Fruit fly (Drosophila melanogaster) whole organism, wandering third instar larva: ENCODE data around the gene RpL37-1.
A peak's percentile ranks its signal among the peaks of the same experiment; 100 is the strongest.

ENCODE experiments used
- Abd-B ChIP-seq: fragments of >200 bp; optimal IDR thresholded peaks from 2 replicates; lab custom pipeline; 2017; ENCODE audit warnings: missing biosample characterization, missing genetic modification characterization
- CG32264 ChIP-seq: fragments of 200-800 bp; sonication (Bioruptor generic); optimal IDR thresholded peaks from 2 replicates; lab custom pipeline; 2016; ENCODE audit warnings: missing biosample characterization, missing genetic modification characterization
- CrebA ChIP-seq: fragments of 200-800 bp; sonication (Bioruptor generic); optimal IDR thresholded peaks from 2 replicates; lab custom pipeline; 2016; ENCODE audit warnings: missing biosample characterization, mild to moderate bottlenecking, missing genetic modification characterization, borderline replicate concordance
- Dif ChIP-seq: fragments of 200-275, 200-300 bp; sonication (Bioruptor generic); optimal IDR thresholded peaks from 2 replicates; lab custom pipeline; 2018; ENCODE audit warnings: missing biosample characterization, missing genetic modification characterization; ENCODE audit not compliant: partially characterized antibody
- GATAd ChIP-seq: sonication (Bioruptor generic); optimal IDR thresholded peaks from 2 replicates; lab custom pipeline; 2016; ENCODE audit warnings: missing biosample characterization, missing genetic modification characterization
- HLH106 ChIP-seq: fragments of 200-800 bp; optimal IDR thresholded peaks from 3 replicates; lab custom pipeline; 2019; ENCODE audit warnings: missing biosample characterization, mild to moderate bottlenecking, missing genetic modification characterization, moderate library complexity
- Hnf4 ChIP-seq: fragments of 200-800 bp; sonication (Bioruptor generic); optimal IDR thresholded peaks from 2 replicates; lab custom pipeline; 2016; ENCODE audit warnings: missing biosample characterization, mild to moderate bottlenecking, missing genetic modification characterization
- Hr78 ChIP-seq: fragments of >200 bp; optimal IDR thresholded peaks from 2 replicates; lab custom pipeline; 2017; ENCODE audit warnings: missing biosample characterization, missing genetic modification characterization
- Hr83 ChIP-seq: fragments of 200-300 bp; sonication (Bioruptor generic); optimal IDR thresholded peaks from 2 replicates; lab custom pipeline; 2016; ENCODE audit warnings: missing biosample characterization, mild to moderate bottlenecking, missing genetic modification characterization, moderate library complexity; ENCODE audit not compliant: poor library complexity, severe bottlenecking
- Jra ChIP-seq: sonication (Bioruptor generic); optimal IDR thresholded peaks from 2 replicates; lab custom pipeline; 2016; ENCODE audit warnings: missing biosample characterization, missing genetic modification characterization
- Mio ChIP-seq: sonication (Bioruptor generic); optimal IDR thresholded peaks from 2 replicates; lab custom pipeline; 2016; ENCODE audit warnings: missing biosample characterization, missing genetic modification characterization
- Myc ChIP-seq: fragments of >200 bp; optimal IDR thresholded peaks from 2 replicates; lab custom pipeline; 2017
- N ChIP-seq: fragments of >200 bp; optimal IDR thresholded peaks from 2 replicates; lab custom pipeline; 2018; ENCODE audit warnings: missing biosample characterization, missing external identifiers, missing genetic modification characterization
- OdsH ChIP-seq: fragments of 200-800 bp; sonication (Bioruptor generic); optimal IDR thresholded peaks from 2 replicates; lab custom pipeline; 2016; ENCODE audit warnings: missing biosample characterization, mild to moderate bottlenecking, missing genetic modification characterization
- Rel ChIP-seq, 2 experiments: fragments of 200-800 bp; sonication (Bioruptor generic) in 1 of 2; optimal IDR thresholded peaks; 2 replicates in 1 of 2; 3 replicates in 1 of 2; lab custom pipeline; 2016 to 2019; ENCODE audit warnings: mild to moderate bottlenecking in 2 of 2, missing biosample characterization in 2 of 2, missing genetic modification characterization in 2 of 2, moderate library complexity in 1 of 2
- Sp1 ChIP-seq: fragments of 200-800 bp; sonication (Bioruptor generic); optimal IDR thresholded peaks from 3 replicates; lab custom pipeline; 2019; ENCODE audit warnings: missing biosample characterization, mild to moderate bottlenecking, missing genetic modification characterization, moderate library complexity
- Vsx2 ChIP-seq: fragments of 200-300, 225-300 bp; sonication (Bioruptor generic); optimal IDR thresholded peaks from 2 replicates; lab custom pipeline; 2018; ENCODE audit warnings: missing biosample characterization, missing genetic modification characterization; ENCODE audit not compliant: partially characterized antibody
- br ChIP-seq: fragments of 200-800 bp; sonication (Bioruptor generic); optimal IDR thresholded peaks from 2 replicates; lab custom pipeline; 2016; ENCODE audit warnings: missing biosample characterization, missing genetic modification characterization
- brk ChIP-seq: fragments of 200-800 bp; sonication (Bioruptor generic); optimal IDR thresholded peaks from 2 replicates; lab custom pipeline; 2016; ENCODE audit warnings: missing biosample characterization, mild to moderate bottlenecking, missing genetic modification characterization
- dl ChIP-seq, 2 experiments: fragments of 175-275, 200-275 bp in 1 of 2; fragments of 200-275 bp in 1 of 2; sonication (Bioruptor generic); optimal IDR thresholded peaks; lab custom pipeline; 2018; ENCODE audit warnings: mild to moderate bottlenecking in 2 of 2, missing biosample characterization in 2 of 2, missing genetic modification characterization in 2 of 2, moderate library complexity in 2 of 2; ENCODE audit not compliant: partially characterized antibody in 2 of 2, insufficient read depth in 1 of 2
- dmrt93B ChIP-seq: fragments of 200-800 bp; sonication (Bioruptor generic); optimal IDR thresholded peaks from 2 replicates; lab custom pipeline; 2018; ENCODE audit warnings: missing biosample characterization, mild to moderate bottlenecking, missing genetic modification characterization
- dsf ChIP-seq: sonication (Bioruptor generic); optimal IDR thresholded peaks from 2 replicates; lab custom pipeline; 2016; ENCODE audit warnings: missing biosample characterization, missing genetic modification characterization, borderline replicate concordance
- ey ChIP-seq: fragments of 200-800 bp; sonication (Bioruptor generic); optimal IDR thresholded peaks from 2 replicates; lab custom pipeline; 2016; ENCODE audit warnings: missing biosample characterization, missing genetic modification characterization
- foxo ChIP-seq, 2 experiments: fragments of 200-800 bp; sonication (Bioruptor generic); optimal IDR thresholded peaks; 2 replicates in 1 of 2; 3 replicates in 1 of 2; lab custom pipeline; 2016 to 2017; ENCODE audit warnings: missing biosample characterization in 2 of 2, missing genetic modification characterization in 2 of 2
- fru ChIP-seq: fragments of 200-800 bp; sonication (Bioruptor generic); optimal IDR thresholded peaks from 3 replicates; lab custom pipeline; 2016; ENCODE audit warnings: missing biosample characterization, mild to moderate bottlenecking, missing genetic modification characterization
- h ChIP-seq: fragments of 200-800 bp; sonication (Bioruptor generic); optimal IDR thresholded peaks from 3 replicates; lab custom pipeline; 2016; ENCODE audit warnings: missing biosample characterization, mild to moderate bottlenecking, missing genetic modification characterization
- jim ChIP-seq: fragments of 175-275, 200-325 bp; sonication (Bioruptor generic); optimal IDR thresholded peaks from 2 replicates; lab custom pipeline; 2016; ENCODE audit warnings: missing biosample characterization, mild to moderate bottlenecking, missing genetic modification characterization
- psq ChIP-seq: fragments of 200-800 bp; sonication (Bioruptor generic); optimal IDR thresholded peaks from 3 replicates; lab custom pipeline; 2017; ENCODE audit warnings: missing biosample characterization, mild to moderate bottlenecking, missing genetic modification characterization, moderate library complexity
- rgr ChIP-seq: fragments of 200-800 bp; sonication (Bioruptor generic); optimal IDR thresholded peaks from 3 replicates; lab custom pipeline; 2016; ENCODE audit warnings: missing biosample characterization, mild to moderate bottlenecking, missing genetic modification characterization
- sage ChIP-seq: fragments of 200-800 bp; sonication (Bioruptor generic); optimal IDR thresholded peaks from 2 replicates; lab custom pipeline; 2016; ENCODE audit warnings: missing biosample characterization, mild to moderate bottlenecking, missing genetic modification characterization
- sv ChIP-seq: fragments of 200-800 bp; sonication (Bioruptor generic); optimal IDR thresholded peaks from 3 replicates; lab custom pipeline; 2016; ENCODE audit warnings: missing biosample characterization, missing genetic modification characterization
- woc ChIP-seq: sonication (Bioruptor generic); optimal IDR thresholded peaks from 2 replicates; lab custom pipeline; 2016; ENCODE audit warnings: missing biosample characterization, mild to moderate bottlenecking, missing genetic modification characterization

RpL37-1 gene

DNA sequence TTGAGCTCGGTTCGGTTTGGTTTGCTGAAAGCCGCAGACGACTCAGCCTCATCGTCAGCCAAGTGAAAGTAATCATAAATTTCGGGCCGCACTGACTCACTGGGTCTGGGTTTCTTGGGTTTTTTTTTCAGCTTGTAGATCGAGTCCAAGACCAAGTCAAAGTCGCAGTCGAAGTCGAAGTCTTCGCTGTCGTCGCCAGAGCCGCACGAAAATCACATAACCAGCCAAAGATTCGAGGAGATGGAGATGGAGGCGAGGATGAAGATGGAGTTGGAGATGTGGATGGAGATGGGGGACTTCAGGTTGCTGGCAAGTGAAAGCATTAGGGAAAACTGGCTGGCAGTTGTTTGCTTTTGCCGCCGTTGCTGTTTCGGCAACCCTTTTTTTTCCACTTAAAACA lies 7.9 kb upstream of the RpL37-1 start:
- no peak for TF ChIP-seq HLH106 (tag; lab: Kevin White, UChicago)
- no peak for TF ChIP-seq brk (GFP tag; lab: Kevin White, UChicago)
- TF ChIP-seq Hr78: no peak
- no peak for TF ChIP-seq Hr83
- TF ChIP-seq Vsx2 (GFP tag; lab: Kevin White, UChicago): no peak
- TF ChIP-seq Jra (GFP tag; lab: Kevin White, UChicago): no peak

DNA sequence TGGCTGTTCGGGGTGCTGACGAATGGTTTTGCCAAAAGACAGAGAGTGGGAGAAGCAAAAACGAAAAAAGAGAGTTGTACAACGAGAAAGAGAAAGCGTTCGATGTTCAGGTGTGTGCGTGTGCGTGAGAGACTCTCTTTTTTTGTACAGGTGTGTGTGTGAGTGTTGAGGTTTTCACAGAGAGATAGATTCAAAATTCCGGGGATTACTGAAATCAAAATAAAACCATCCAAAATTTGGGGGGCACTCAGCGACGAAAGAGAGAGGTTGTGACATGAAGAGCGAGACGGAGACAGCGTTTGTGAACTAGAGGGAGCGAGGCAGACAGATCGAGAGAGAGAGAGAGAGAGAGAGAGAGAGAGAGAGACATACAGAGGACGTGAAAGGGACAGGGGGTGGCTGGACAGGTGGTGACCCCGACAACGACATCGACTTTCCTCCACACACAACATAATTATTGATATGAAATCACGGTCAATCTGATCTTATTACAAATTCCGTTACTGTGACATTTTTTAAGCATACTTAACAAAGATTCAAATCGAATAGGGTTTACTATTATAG lies 4.2 kb upstream of the RpL37-1 start:
- TF ChIP-seq jim (no peak), Rel (GFP tag; optimal IDR thresholded peaks at IDR 0.05; lab: Kevin White, UChicago) (no peak), Rel (tag; optimal IDR thresholded peaks at IDR 0.05; lab: Kevin White, UChicago) (no peak), Abd-B (no peak), h (GFP tag; lab: Kevin White, UChicago) (no peak), psq (GFP tag; lab: Kevin White, UChicago) (no peak), dsf (GFP tag; lab: Kevin White, UChicago) (no peak), sage (GFP tag; lab: Kevin White, UChicago) (no peak), Hnf4 (GFP tag; lab: Kevin White, UChicago) (no peak), fru (GFP tag; lab: Kevin White, UChicago) (no peak), dl (GFP tag; optimal IDR thresholded peaks at IDR 0.05; lab: Kevin White, UChicago; ENCODE audit: insufficient read depth in 1 of 2, partially characterized antibody in 2 of 2) (no peak), OdsH (GFP tag; lab: Kevin White, UChicago) (no peak), Sp1 (GFP tag; lab: Kevin White, UChicago) (no peak), Mio (GFP tag; lab: Kevin White, UChicago) (no peak), CrebA (GFP tag; lab: Kevin White, UChicago) (no peak), N (GFP tag; lab: Kevin White, UChicago) (no peak), rgr (GFP tag; lab: Kevin White, UChicago) (no peak)

DNA sequence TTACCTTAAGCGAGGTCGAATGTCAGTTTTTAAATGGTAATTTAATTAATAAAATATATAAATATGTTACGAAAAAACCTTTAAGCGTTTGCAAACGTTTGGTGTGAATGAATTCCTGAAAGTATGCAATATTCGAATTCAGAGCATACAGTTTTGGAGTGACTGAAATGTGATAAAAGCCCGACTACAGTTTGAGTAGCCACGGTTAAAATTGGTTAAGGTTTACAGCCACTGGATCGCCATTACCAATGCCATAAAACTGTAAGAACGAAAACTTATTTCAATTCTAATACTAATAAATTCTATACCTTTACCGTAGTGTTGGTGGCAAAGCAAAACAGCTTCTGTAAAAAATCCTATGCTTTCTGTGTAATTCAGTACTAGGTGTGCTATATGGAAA lies 1.9 kb downstream of the RpL37-1 start:
- peak; percentile 96 for TF ChIP-seq Myc (lab: Kevin White, UChicago)
- no peak for TF ChIP-seq Hnf4 (GFP tag; lab: Kevin White, UChicago)
- TF ChIP-seq, all 38 proteins: peak for 1

DNA sequence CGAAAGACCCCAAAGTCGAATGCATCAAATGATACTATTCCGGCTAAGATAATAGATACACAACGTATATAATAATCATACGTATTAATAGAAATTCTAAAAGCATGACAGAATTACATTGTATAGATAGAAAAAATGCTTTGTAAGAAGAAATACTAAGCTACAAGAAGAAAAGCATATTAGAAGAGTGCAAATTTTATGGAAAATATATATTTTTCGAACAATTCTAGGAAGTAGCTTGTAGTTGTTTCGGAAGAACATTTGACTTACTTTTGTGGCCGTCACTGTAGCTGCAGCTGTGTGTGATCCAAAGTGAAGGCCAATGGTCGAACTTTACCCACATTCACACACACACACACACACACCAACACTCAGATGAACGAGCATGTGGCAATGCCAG lies 7.1 kb downstream of the RpL37-1 start:
- TF ChIP-seq sv (GFP tag; lab: Kevin White, UChicago) (no peak), CG32264 (GFP tag; lab: Kevin White, UChicago) (no peak), dmrt93B (GFP tag; lab: Kevin White, UChicago) (no peak), dl (GFP tag; optimal IDR thresholded peaks at IDR 0.05; lab: Kevin White, UChicago; ENCODE audit: insufficient read depth in 1 of 2, partially characterized antibody in 2 of 2) (no peak), dsf (GFP tag; lab: Kevin White, UChicago) (no peak), br (GFP tag; lab: Kevin White, UChicago) (no peak), rgr (GFP tag; lab: Kevin White, UChicago) (no peak), OdsH (GFP tag; lab: Kevin White, UChicago) (no peak), Jra (GFP tag; lab: Kevin White, UChicago) (no peak), Abd-B (no peak), foxo (GFP tag; optimal IDR thresholded peaks at IDR 0.05; lab: Kevin White, UChicago) (no peak), h (GFP tag; lab: Kevin White, UChicago) (no peak), HLH106 (tag; lab: Kevin White, UChicago) (no peak)
- TF ChIP-seq, all 38 proteins: peak for 0

DNA sequence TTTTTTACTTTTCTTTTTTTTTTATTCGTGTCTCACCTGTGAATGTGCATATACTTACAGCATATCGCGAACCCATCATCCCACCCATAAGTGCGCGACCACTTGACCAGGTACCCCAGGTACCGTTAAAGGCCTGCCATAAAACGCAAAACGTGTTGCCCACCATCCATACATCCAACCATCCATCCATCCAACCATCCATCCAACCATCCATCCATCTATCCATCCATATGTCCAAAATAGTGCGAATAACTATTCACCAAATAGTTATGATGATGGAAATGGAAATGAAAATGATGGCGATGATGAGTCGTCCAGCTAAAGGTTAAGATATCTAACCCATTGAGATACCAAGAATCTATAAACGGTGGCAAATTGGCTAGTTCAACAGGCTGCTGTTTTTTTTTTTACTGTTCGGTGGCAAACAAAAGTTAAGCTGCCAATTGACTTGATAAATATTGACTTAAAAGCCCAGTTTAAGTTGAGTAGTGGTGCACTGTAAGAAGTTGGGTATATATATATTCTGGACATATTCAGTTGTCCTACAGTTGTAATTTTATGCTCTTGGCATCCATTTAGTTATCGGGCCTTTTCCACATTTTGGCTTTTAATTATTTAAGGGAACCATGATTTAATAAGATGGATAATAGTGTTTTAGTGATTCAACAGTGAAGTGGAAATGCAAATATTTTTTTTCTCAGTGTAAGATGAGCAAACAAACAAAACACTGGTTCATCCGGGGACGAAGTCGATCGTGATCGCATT lies 11.1 kb downstream of the RpL37-1 start:
- no peak for TF ChIP-seq sage (GFP tag; lab: Kevin White, UChicago)
- TF ChIP-seq Dif (GFP tag; lab: Kevin White, UChicago): no peak
- no peak for TF ChIP-seq dl (GFP tag; optimal IDR thresholded peaks at IDR 0.05; lab: Kevin White, UChicago; ENCODE audit: insufficient read depth in 1 of 2, partially characterized antibody in 2 of 2)
- TF ChIP-seq ey: no peak
- TF ChIP-seq Rel (GFP tag; optimal IDR thresholded peaks at IDR 0.05; lab: Kevin White, UChicago): no peak
- no peak for TF ChIP-seq Rel (tag; optimal IDR thresholded peaks at IDR 0.05; lab: Kevin White, UChicago)
- TF ChIP-seq Hnf4 (GFP tag; lab: Kevin White, UChicago): no peak
- TF ChIP-seq CrebA (GFP tag; lab: Kevin White, UChicago): no peak
- TF ChIP-seq foxo (GFP tag; optimal IDR thresholded peaks at IDR 0.05; lab: Kevin White, UChicago): no peak
- TF ChIP-seq psq (GFP tag; lab: Kevin White, UChicago): no peak
- TF ChIP-seq fru (GFP tag; lab: Kevin White, UChicago): no peak
- no peak for TF ChIP-seq CG32264 (GFP tag; lab: Kevin White, UChicago)
- TF ChIP-seq brk (GFP tag; lab: Kevin White, UChicago): no peak
- no peak for TF ChIP-seq woc
- no peak for TF ChIP-seq Sp1 (GFP tag; lab: Kevin White, UChicago)
- no peak for TF ChIP-seq OdsH (GFP tag; lab: Kevin White, UChicago)
- no peak for TF ChIP-seq GATAd (GFP tag; lab: Kevin White, UChicago)
- TF ChIP-seq br (GFP tag; lab: Kevin White, UChicago): no peak
- TF ChIP-seq HLH106 (tag; lab: Kevin White, UChicago): no peak
- no peak for TF ChIP-seq Myc (lab: Kevin White, UChicago)
